Fruit fly (Drosophila melanogaster) whole organism: ENCODE data around the gene Pp2C1.

ENCODE experiments used
- CG8478 ChIP-seq: fragments of >200 bp; optimal IDR thresholded peaks from 2 replicates; lab custom pipeline; 2018; ENCODE audit warnings: inconsistent platforms
- Dll ChIP-seq: fragments of >200 bp; optimal IDR thresholded peaks from 2 replicates; lab custom pipeline; 2017
- EcR ChIP-seq, 2 experiments: fragments of >200 bp; optimal IDR thresholded peaks; 2 replicates each; lab custom pipeline; 2017; ENCODE audit warnings: missing biosample characterization in 2 of 2, missing genetic modification characterization in 2 of 2, missing genetic modification reagents in 2 of 2
- pan ChIP-seq: fragments of >200 bp; optimal IDR thresholded peaks from 2 replicates; lab custom pipeline; 2017
- psq ChIP-seq: fragments of >200 bp; optimal IDR thresholded peaks from 2 replicates; lab custom pipeline; 2017
- usp ChIP-seq: fragments of >200 bp; optimal IDR thresholded peaks from 2 replicates; lab custom pipeline; 2017; ENCODE audit warnings: missing biosample characterization, missing genetic modification characterization, mixed read lengths

- TF ChIP-seq CG8478 (lab: Kevin White, UChicago), result no peak
- no peak for TF ChIP-seq pan (lab: Kevin White, UChicago)
- TF ChIP-seq EcR (GFP tag; optimal IDR thresholded peaks at IDR 0.05; lab: Kevin White, UChicago), result no peak
- TF ChIP-seq Dll (lab: Kevin White, UChicago), result no peak
- no peak for TF ChIP-seq usp (GFP tag; lab: Kevin White, UChicago)
- TF ChIP-seq psq, result no peak
These were observed 22.6 kb downstream of the Pp2C1 start for dm6 chrX:4664107-4664506.
